Worm (Caenorhabditis elegans) whole organism, early embryonic: ENCODE measurements around the gene Y82E9BR.18.
A peak's percentile ranks its signal among the peaks of the same experiment; 100 is the strongest.

Source experiments
- B0310.2 ChIP-seq: sonication (generic microtip); optimal IDR thresholded peaks from 2 replicates; lab custom pipeline; 2016; ENCODE audit warnings: mild to moderate bottlenecking, missing genetic modification characterization, missing compliant biosample characterization
- F13C5.2 ChIP-seq: sonication (generic microtip); optimal IDR thresholded peaks from 2 replicates; lab custom pipeline; 2017; ENCODE audit warnings: mild to moderate bottlenecking, missing genetic modification characterization, inconsistent platforms, missing compliant biosample characterization
- aly-1 ChIP-seq: sonication (generic microtip); optimal IDR thresholded peaks from 2 replicates; lab custom pipeline; 2016; ENCODE audit warnings: missing genetic modification characterization, missing compliant biosample characterization
- ama-1 ChIP-seq: fragments of 150-350 bp; optimal IDR thresholded peaks from 2 replicates; lab custom pipeline; 2014
- ceh-13 ChIP-seq: fragments of 200-800 bp; sonication (Bioruptor generic); optimal IDR thresholded peaks from 2 replicates; lab custom pipeline; 2018; ENCODE audit warnings: mild to moderate bottlenecking, missing genetic modification characterization, missing compliant biosample characterization
- ceh-36 ChIP-seq: sonication (generic microtip); optimal IDR thresholded peaks from 2 replicates; lab custom pipeline; 2016; ENCODE audit warnings: missing genetic modification characterization, inconsistent platforms, missing compliant biosample characterization
- ets-7 ChIP-seq: sonication (generic microtip); optimal IDR thresholded peaks from 2 replicates; lab custom pipeline; 2016; ENCODE audit warnings: missing genotype, missing genetic modification characterization, missing compliant biosample characterization
- flt-1 ChIP-seq: fragments of 200-800 bp; sonication (Bioruptor generic); IDR thresholded peaks from 2 replicates; pipeline ENCODE4 v1.3.6; 2022; ENCODE audit warnings: missing genetic modification characterization, missing compliant biosample characterization
- hmbx-1 ChIP-seq: sonication (generic microtip); optimal IDR thresholded peaks from 2 replicates; lab custom pipeline; 2016; ENCODE audit warnings: mild to moderate bottlenecking, missing genetic modification characterization, missing compliant biosample characterization
- hmg-4 ChIP-seq: fragments of 200-800 bp; sonication (Bioruptor generic); optimal IDR thresholded peaks from 2 replicates; lab custom pipeline; 2018; ENCODE audit warnings: mild to moderate bottlenecking, missing genetic modification characterization, missing compliant biosample characterization
- hnd-1 ChIP-seq: sonication (generic microtip); optimal IDR thresholded peaks from 2 replicates; lab custom pipeline; 2016; ENCODE audit warnings: missing genetic modification characterization, missing compliant biosample characterization
- pes-1 ChIP-seq: fragments of 200-800 bp; sonication (Bioruptor generic); IDR thresholded peaks from 2 replicates; pipeline ENCODE4 v1.3.6; 2022; ENCODE audit warnings: missing genetic modification reagents, missing genetic modification characterization, missing compliant biosample characterization
- scrt-1 ChIP-seq: fragments of 200-800 bp; sonication (Bioruptor generic); IDR thresholded peaks from 2 replicates; pipeline ENCODE4 v1.3.6; 2022; ENCODE audit warnings: missing genetic modification characterization, missing compliant biosample characterization
- sea-1 ChIP-seq: fragments of 200-800 bp; sonication (Bioruptor generic); conservative IDR thresholded peaks from 2 replicates; pipeline ENCODE4 v1.3.6; 2022; ENCODE audit warnings: missing genetic modification characterization, missing compliant biosample characterization
- tbx-11 ChIP-seq: fragments of 200-800 bp; sonication (Bioruptor generic); IDR thresholded peaks from 2 replicates; pipeline ENCODE4 v1.3.6; 2022; ENCODE audit warnings: missing genetic modification characterization, missing compliant biosample characterization
- tbx-37 ChIP-seq: fragments of 200-800 bp; sonication (Bioruptor generic); conservative IDR thresholded peaks from 2 replicates; pipeline ENCODE4 v1.3.6; 2022; ENCODE audit warnings: missing genetic modification reagents, missing genetic modification characterization, missing compliant biosample characterization
- tra-4 ChIP-seq: sonication (generic microtip); optimal IDR thresholded peaks from 2 replicates; lab custom pipeline; 2017; ENCODE audit warnings: missing genetic modification characterization, missing compliant biosample characterization

Gene Y82E9BR.18

ce11 chrIII:1495230-1495629, 11.9 kb upstream of the Y82E9BR.18 start, which contains the start of gene Y82E9BR.19:
TSS of gene Y82E9BR.19 (minus strand) at chrIII:1495330.
- TF ChIP-seq pes-1 (GFP tag; lab: Robert Waterston, UW) (no peak), B0310.2 (tag; lab: Kevin White, UChicago) (no peak), ceh-36 (tag; lab: Kevin White, UChicago) (no peak), sea-1 (GFP tag; lab: Robert Waterston, UW) (no peak), tra-4 (tag; lab: Kevin White, UChicago) (no peak), hnd-1 (tag; lab: Kevin White, UChicago) (no peak), flt-1 (no peak), ets-7 (no peak), tbx-11 (no peak), F13C5.2 (tag; lab: Kevin White, UChicago) (no peak), aly-1 (tag; lab: Kevin White, UChicago) (no peak), hmbx-1 (tag; lab: Kevin White, UChicago) (no peak), tbx-37 (GFP tag; lab: Robert Waterston, UW) (no peak), ceh-13 (GFP tag; lab: Kevin White, UChicago) (no peak), ama-1 (lab: Kevin White, UChicago) (no peak), scrt-1 (GFP tag; lab: Robert Waterston, UW) (no peak), hmg-4 (GFP tag; lab: Kevin White, UChicago) (no peak)

DNA sequence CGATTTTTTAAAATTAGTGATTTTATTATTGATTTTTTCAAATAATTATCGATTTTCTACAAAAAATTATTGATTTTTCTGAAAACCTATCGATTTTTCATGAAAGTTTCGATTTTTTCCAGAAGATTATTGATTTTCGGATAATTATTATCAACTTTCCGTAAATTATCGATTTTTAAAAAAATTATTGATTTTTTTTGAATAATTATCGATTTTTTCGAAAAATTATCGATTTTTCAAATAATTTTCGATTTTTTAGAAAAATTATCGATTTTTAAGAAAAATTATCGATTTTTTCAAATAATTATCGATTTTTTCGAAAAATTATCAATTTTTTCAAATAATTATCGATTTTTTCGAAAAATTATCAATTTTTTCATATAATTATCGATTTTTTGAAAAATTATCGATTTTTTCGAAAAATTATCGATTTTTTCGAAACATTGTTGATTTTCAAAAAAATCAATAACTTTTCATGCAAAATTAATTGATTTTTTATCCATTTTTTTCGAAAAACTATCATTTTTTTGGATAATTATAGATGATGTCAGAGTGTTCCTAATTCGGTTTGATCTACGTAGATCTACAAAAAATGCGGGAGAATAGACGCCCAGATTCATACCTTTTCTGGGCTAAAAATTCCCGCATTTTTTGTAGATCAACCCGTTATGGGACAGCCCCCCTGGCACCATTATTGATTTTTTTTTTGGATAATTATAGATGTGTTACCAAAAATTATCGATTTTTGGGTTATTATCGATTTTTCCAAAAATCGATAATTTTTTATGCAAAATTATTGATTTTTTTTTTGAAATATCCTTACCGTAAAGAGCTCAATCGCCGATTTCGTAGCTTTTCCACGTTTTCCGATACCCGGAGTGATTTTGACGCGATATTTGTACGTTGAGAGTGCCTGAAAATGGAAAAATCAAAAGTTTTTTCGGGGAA, 14.7 kb downstream of the Y82E9BR.18 start:
- TF ChIP-seq sea-1 (GFP tag; lab: Robert Waterston, UW): no peak
- no peak for TF ChIP-seq tbx-11
- no peak for TF ChIP-seq ama-1 (lab: Kevin White, UChicago)
- no peak for TF ChIP-seq hmbx-1 (tag; lab: Kevin White, UChicago)
- TF ChIP-seq B0310.2 (tag; lab: Kevin White, UChicago): no peak
- TF ChIP-seq aly-1 (tag; lab: Kevin White, UChicago): no peak
- no peak for TF ChIP-seq scrt-1 (GFP tag; lab: Robert Waterston, UW)
- TF ChIP-seq flt-1: no peak
- TF ChIP-seq tbx-37 (GFP tag; lab: Robert Waterston, UW): no peak

DNA sequence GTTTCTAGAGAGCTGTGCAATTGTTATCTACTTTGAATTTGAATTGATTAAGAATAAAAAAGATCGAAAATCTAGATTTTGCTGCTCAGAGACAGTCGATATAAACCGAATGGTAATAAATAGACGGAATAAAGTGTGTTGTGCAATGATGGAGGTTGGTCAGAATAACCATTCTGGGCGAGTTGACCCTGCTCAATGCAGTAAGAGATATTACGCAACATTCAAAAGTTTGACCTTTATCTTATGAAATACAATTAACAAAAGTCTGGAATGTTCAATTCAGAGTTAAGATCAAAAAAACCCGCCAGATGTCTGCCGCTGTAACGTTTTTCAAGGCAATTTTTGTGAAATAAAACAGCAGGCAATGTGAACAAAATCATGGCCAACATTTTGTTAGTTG, 26.4 kb downstream of the Y82E9BR.18 start:
- TF ChIP-seq hmg-4 (GFP tag; lab: Kevin White, UChicago): no peak
- no peak for TF ChIP-seq ets-7
- TF ChIP-seq tra-4 (tag; lab: Kevin White, UChicago): no peak
- TF ChIP-seq ceh-36 (tag; lab: Kevin White, UChicago): no peak
- no peak for TF ChIP-seq hnd-1 (tag; lab: Kevin White, UChicago)
- no peak for TF ChIP-seq B0310.2 (tag; lab: Kevin White, UChicago)
- no peak for TF ChIP-seq tbx-11
- TF ChIP-seq ama-1 (lab: Kevin White, UChicago): no peak
- TF ChIP-seq hmbx-1 (tag; lab: Kevin White, UChicago): no peak
- no peak for TF ChIP-seq tbx-37 (GFP tag; lab: Robert Waterston, UW)

- TF ChIP-seq ceh-13 (GFP tag; lab: Kevin White, UChicago): no peak
- no peak for TF ChIP-seq F13C5.2 (tag; lab: Kevin White, UChicago)
- no peak for TF ChIP-seq ceh-36 (tag; lab: Kevin White, UChicago)
- no peak for TF ChIP-seq scrt-1 (GFP tag; lab: Robert Waterston, UW)
- no peak for TF ChIP-seq ets-7
- no peak for TF ChIP-seq ama-1 (lab: Kevin White, UChicago)
- no peak for TF ChIP-seq aly-1 (tag; lab: Kevin White, UChicago)
These were observed 27.6 kb downstream of the Y82E9BR.18 start, which contains the start of gene Y82E9BR.17 for ce11 chrIII:1455674-1456073. TSS of gene Y82E9BR.17 (minus strand) at chrIII:1455774.

- TF ChIP-seq hmg-4 (GFP tag; lab: Kevin White, UChicago): no peak
- no peak for TF ChIP-seq flt-1
- TF ChIP-seq tbx-11: 0 out of 2 replicates have a peak, but pooled peaks have one; percentile 10
These were observed 36.6 kb downstream of the Y82E9BR.18 start for ce11 chrIII:1446747-1447146.

DNA sequence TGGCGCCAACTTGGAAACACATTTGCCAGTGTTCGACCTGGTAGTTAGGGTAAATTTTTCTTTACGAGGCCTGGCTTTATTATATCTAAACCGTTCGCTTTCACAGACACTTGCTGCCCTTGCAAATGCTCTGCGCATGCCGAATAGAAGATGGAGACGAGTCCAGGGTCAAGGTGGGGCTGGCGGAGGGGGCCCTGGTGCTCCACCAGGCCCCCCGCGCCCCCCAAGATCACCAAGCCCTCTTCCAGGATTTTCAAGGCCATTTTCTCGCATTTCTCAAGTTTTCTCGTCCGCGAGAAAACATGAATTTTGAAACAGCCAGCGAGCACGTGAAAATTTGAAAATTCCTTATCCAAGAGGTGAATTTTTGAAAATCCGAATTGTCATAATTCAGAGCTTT, 43.7 kb downstream of the Y82E9BR.18 start:
- TF ChIP-seq pes-1 (GFP tag; lab: Robert Waterston, UW) (peak; percentile 55), sea-1 (GFP tag; lab: Robert Waterston, UW) (no peak), scrt-1 (GFP tag; lab: Robert Waterston, UW) (no peak)

- no peak for TF ChIP-seq ceh-13 (GFP tag; lab: Kevin White, UChicago)
- TF ChIP-seq B0310.2 (tag; lab: Kevin White, UChicago): no peak
- TF ChIP-seq hmbx-1 (tag; lab: Kevin White, UChicago): no peak
- no peak for TF ChIP-seq ama-1 (lab: Kevin White, UChicago)
- TF ChIP-seq tra-4 (tag; lab: Kevin White, UChicago): no peak
- no peak for TF ChIP-seq aly-1 (tag; lab: Kevin White, UChicago)
- TF ChIP-seq ets-7: no peak
- no peak for TF ChIP-seq tbx-37 (GFP tag; lab: Robert Waterston, UW)
These were observed 46.6 kb downstream of the Y82E9BR.18 start for ce11 chrIII:1436738-1437137.
